Fruit fly (Drosophila melanogaster) whole organism, embryonic: ENCODE data around the gene CG31189.

Experiments used
- Abd-B ChIP-seq: fragments of 200-800 bp; sonication (Bioruptor generic); optimal IDR thresholded peaks from 2 replicates; lab custom pipeline; 2018; ENCODE audit warnings: missing biosample characterization, mild to moderate bottlenecking, missing genetic modification characterization, moderate library complexity
- Asciz ChIP-seq: fragments of 200-800 bp; sonication (Bioruptor generic); optimal IDR thresholded peaks from 2 replicates; lab custom pipeline; 2017; ENCODE audit warnings: missing biosample characterization, mild to moderate bottlenecking, missing genetic modification characterization, missing genetic modification reagents
- B-H2 ChIP-seq: fragments of 200-800 bp; sonication (Bioruptor generic); optimal IDR thresholded peaks from 2 replicates; lab custom pipeline; 2018; ENCODE audit warnings: missing biosample characterization, mild to moderate bottlenecking, missing genetic modification characterization
- BEAF-32 ChIP-seq: fragments of 200-800 bp; sonication (Bioruptor generic); optimal IDR thresholded peaks from 3 replicates; lab custom pipeline; 2017; ENCODE audit warnings: missing biosample characterization, missing genetic modification characterization, mild to moderate bottlenecking, moderate library complexity, missing genetic modification reagents
- Bteb2 ChIP-seq: fragments of 200-800 bp; sonication (Bioruptor generic); optimal IDR thresholded peaks from 2 replicates; lab custom pipeline; 2016; ENCODE audit warnings: missing biosample characterization, missing genetic modification characterization
- CG10565 ChIP-seq: fragments of 200-800 bp; sonication (Bioruptor generic); optimal IDR thresholded peaks from 3 replicates; lab custom pipeline; 2016; ENCODE audit warnings: missing biosample characterization, mild to moderate bottlenecking, missing genetic modification characterization
- CG12071 ChIP-seq: fragments of 200-800 bp; sonication (Bioruptor generic); optimal IDR thresholded peaks from 3 replicates; lab custom pipeline; 2018; ENCODE audit warnings: missing biosample characterization, mild to moderate bottlenecking, missing genetic modification characterization
- CG1233 ChIP-seq: fragments of 200-800 bp; sonication (Bioruptor generic); optimal IDR thresholded peaks from 4 replicates; lab custom pipeline; 2018; ENCODE audit warnings: missing biosample characterization, mild to moderate bottlenecking, missing genetic modification characterization
- CG12659 ChIP-seq: fragments of 200-800 bp; sonication (Bioruptor generic); optimal IDR thresholded peaks from 3 replicates; lab custom pipeline; 2017; ENCODE audit warnings: mild to moderate bottlenecking, missing biosample characterization, missing genetic modification reagents, missing genetic modification characterization
- CG13287 ChIP-seq: fragments of 200-800 bp; sonication (Bioruptor generic); IDR thresholded peaks from 2 replicates; pipeline ENCODE4 v1.3.6; 2022; ENCODE audit warnings: missing biosample characterization, missing genetic modification characterization; ENCODE audit not compliant: partially characterized antibody
- CG13296 ChIP-seq: fragments of 200-800 bp; sonication (Bioruptor generic); optimal IDR thresholded peaks from 3 replicates; lab custom pipeline; 2018; ENCODE audit warnings: missing biosample characterization, mild to moderate bottlenecking, missing genetic modification characterization
- CG13894 ChIP-seq: fragments of 200-800 bp; sonication (Bioruptor generic); optimal IDR thresholded peaks from 3 replicates; lab custom pipeline; 2018; ENCODE audit warnings: missing biosample characterization, mild to moderate bottlenecking, missing genetic modification characterization, moderate library complexity
- CG14710 ChIP-seq: fragments of 200-800 bp; sonication (Bioruptor generic); optimal IDR thresholded peaks from 3 replicates; lab custom pipeline; 2019; ENCODE audit warnings: missing biosample characterization, mild to moderate bottlenecking, missing genetic modification characterization, moderate library complexity
- CG1603 ChIP-seq: fragments of 200-800 bp; sonication (Bioruptor generic); optimal IDR thresholded peaks from 2 replicates; lab custom pipeline; 2019; ENCODE audit warnings: missing biosample characterization, mild to moderate bottlenecking, missing genetic modification characterization, moderate library complexity
- CG17359 ChIP-seq: fragments of 200-800 bp; sonication (Bioruptor generic); optimal IDR thresholded peaks from 3 replicates; lab custom pipeline; 2018; ENCODE audit warnings: missing biosample characterization, mild to moderate bottlenecking, missing genetic modification characterization, moderate library complexity
- CG2199 ChIP-seq: fragments of 200-800 bp; sonication (Bioruptor generic); IDR thresholded peaks from 3 replicates; pipeline ENCODE4 v1.3.6; 2022; ENCODE audit warnings: missing biosample characterization, missing genetic modification characterization
- CG2678 ChIP-seq: fragments of 200-800 bp; sonication (Bioruptor generic); optimal IDR thresholded peaks from 3 replicates; lab custom pipeline; 2019; ENCODE audit warnings: missing biosample characterization, mild to moderate bottlenecking, missing genetic modification characterization, moderate library complexity
- CG2712 ChIP-seq: fragments of 200-800 bp; optimal IDR thresholded peaks from 3 replicates; lab custom pipeline; 2019; ENCODE audit warnings: missing biosample characterization, mild to moderate bottlenecking, missing genetic modification characterization, moderate library complexity
- CG6791 ChIP-seq: fragments of 200-800 bp; sonication (Bioruptor generic); IDR thresholded peaks from 3 replicates; pipeline ENCODE4 v1.3.6; 2022; ENCODE audit warnings: missing biosample characterization, missing genetic modification characterization; ENCODE audit not compliant: partially characterized antibody
- CG7372 ChIP-seq: fragments of 200-800 bp; sonication (Bioruptor generic); IDR thresholded peaks from 2 replicates; pipeline ENCODE4 v1.3.6; 2022; ENCODE audit warnings: missing biosample characterization, missing genetic modification characterization
- CG7928 ChIP-seq: fragments of 200-800 bp; sonication (Bioruptor generic); optimal IDR thresholded peaks from 2 replicates; lab custom pipeline; 2017; ENCODE audit warnings: missing biosample characterization, mild to moderate bottlenecking, missing genetic modification characterization
- CG8944 ChIP-seq: fragments of 200-800 bp; sonication (Bioruptor generic); optimal IDR thresholded peaks from 3 replicates; lab custom pipeline; 2016; ENCODE audit warnings: missing biosample characterization, missing genetic modification characterization
- CG9797 ChIP-seq: fragments of 200-800 bp; sonication (Bioruptor generic); optimal IDR thresholded peaks from 3 replicates; lab custom pipeline; 2018; ENCODE audit warnings: missing biosample characterization, mild to moderate bottlenecking, missing genetic modification characterization
- CG9876 ChIP-seq: fragments of 200-800 bp; sonication (Bioruptor generic); optimal IDR thresholded peaks from 2 replicates; lab custom pipeline; 2016; ENCODE audit warnings: missing biosample characterization, missing genetic modification characterization
- CTCF ChIP-seq: fragments of 200-800 bp; sonication (Bioruptor generic); optimal IDR thresholded peaks from 2 replicates; lab custom pipeline; 2017; ENCODE audit warnings: missing biosample characterization, mild to moderate bottlenecking, missing genetic modification characterization, moderate library complexity
- D19B ChIP-seq: fragments of 200-800 bp; sonication (Bioruptor generic); optimal IDR thresholded peaks from 2 replicates; lab custom pipeline; 2017; ENCODE audit warnings: missing biosample characterization, mild to moderate bottlenecking, missing genetic modification characterization
- Dek ChIP-seq: fragments of 200-800 bp; sonication (Bioruptor generic); optimal IDR thresholded peaks from 3 replicates; lab custom pipeline; 2019; ENCODE audit warnings: missing biosample characterization, mild to moderate bottlenecking, missing genetic modification characterization, moderate library complexity
- E2f2 ChIP-seq: fragments of 200-800 bp; sonication (Bioruptor generic); IDR thresholded peaks from 2 replicates; pipeline ENCODE4 v1.3.6; 2022; ENCODE audit warnings: missing biosample characterization, missing genetic modification characterization
- Elba2 ChIP-seq: fragments of 200-800 bp; sonication (Bioruptor generic); optimal IDR thresholded peaks from 3 replicates; lab custom pipeline; 2016; ENCODE audit warnings: missing biosample characterization, missing genetic modification characterization
- Fer1 ChIP-seq: fragments of 200-800 bp; sonication (Bioruptor generic); optimal IDR thresholded peaks from 2 replicates; lab custom pipeline; 2017; ENCODE audit warnings: missing biosample characterization, mild to moderate bottlenecking, missing genetic modification characterization
- Hmx ChIP-seq: fragments of 200-800 bp; sonication (Bioruptor generic); optimal IDR thresholded peaks from 2 replicates; lab custom pipeline; 2016; ENCODE audit warnings: missing biosample characterization, missing genetic modification characterization
- Mes4 ChIP-seq: fragments of 200-800 bp; sonication (Bioruptor generic); optimal IDR thresholded peaks from 2 replicates; lab custom pipeline; 2016; ENCODE audit warnings: missing biosample characterization, missing genetic modification characterization
- NC2α ChIP-seq: fragments of 200-800 bp; sonication (Bioruptor generic); optimal IDR thresholded peaks from 2 replicates; lab custom pipeline; 2016; ENCODE audit warnings: missing biosample characterization, missing genetic modification characterization
- NC2β ChIP-seq: fragments of 200-800 bp; sonication (Bioruptor generic); optimal IDR thresholded peaks from 2 replicates; lab custom pipeline; 2016; ENCODE audit warnings: missing biosample characterization, missing genetic modification characterization
- Sry-δ ChIP-seq: fragments of 200-800 bp; sonication (Bioruptor generic); optimal IDR thresholded peaks from 2 replicates; lab custom pipeline; 2016; ENCODE audit warnings: missing biosample characterization, missing genetic modification characterization
- amos ChIP-seq: fragments of 200-800 bp; sonication (Bioruptor generic); IDR thresholded peaks from 2 replicates; pipeline ENCODE4 v1.3.6; 2022; ENCODE audit warnings: missing biosample characterization, missing genetic modification characterization; ENCODE audit not compliant: partially characterized antibody
- corto ChIP-seq: fragments of 200-800 bp; sonication (Bioruptor generic); optimal IDR thresholded peaks from 2 replicates; lab custom pipeline; 2016; ENCODE audit warnings: missing biosample characterization, mild to moderate bottlenecking, missing genetic modification characterization, moderate library complexity
- dati ChIP-seq: fragments of 200-800 bp; sonication (Bioruptor generic); IDR thresholded peaks from 2 replicates; pipeline ENCODE4 v1.3.6; 2022; ENCODE audit warnings: missing biosample characterization, missing genetic modification characterization
- ewg ChIP-seq: fragments of 200-800 bp; sonication (Bioruptor generic); optimal IDR thresholded peaks from 3 replicates; lab custom pipeline; 2017; ENCODE audit warnings: mild to moderate bottlenecking, missing biosample characterization, missing genetic modification reagents, missing genetic modification characterization
- fru ChIP-seq: fragments of >200 bp; optimal IDR thresholded peaks from 2 replicates; lab custom pipeline; 2017
- fu2 ChIP-seq: fragments of 200-800 bp; sonication (Bioruptor generic); optimal IDR thresholded peaks from 2 replicates; lab custom pipeline; 2016; ENCODE audit warnings: missing biosample characterization, missing genetic modification characterization
- grn ChIP-seq: fragments of 200-800 bp; sonication (Bioruptor generic); optimal IDR thresholded peaks from 3 replicates; lab custom pipeline; 2017; ENCODE audit warnings: missing biosample characterization, missing genetic modification characterization
- her ChIP-seq: fragments of 200-800 bp; sonication (Bioruptor generic); optimal IDR thresholded peaks from 2 replicates; lab custom pipeline; 2016; ENCODE audit warnings: missing biosample characterization, missing genetic modification characterization
- hth ChIP-seq: fragments of >200 bp; optimal IDR thresholded peaks from 2 replicates; lab custom pipeline; 2017; ENCODE audit warnings: inconsistent platforms
- insv ChIP-seq, 2 experiments: fragments of 200-800 bp; sonication (Bioruptor generic); optimal IDR thresholded peaks; 3 replicates each; lab custom pipeline; 2016 to 2018; ENCODE audit warnings: missing biosample characterization in 2 of 2, missing genetic modification characterization in 2 of 2
- lov ChIP-seq, 2 experiments: fragments of 200-800 bp in 1 of 2; fragments of >200 bp in 1 of 2; sonication (Bioruptor generic) in 1 of 2; IDR thresholded peaks in 1 of 2; optimal IDR thresholded peaks in 1 of 2; 2 replicates in 1 of 2; 3 replicates in 1 of 2; pipeline versions ENCODE4 v1.3.6 to Lab custom; 2017 to 2022; ENCODE audit warnings: missing biosample characterization in 1 of 2, missing genetic modification characterization in 1 of 2
- maf-S ChIP-seq: fragments of 200-800 bp; sonication (Bioruptor generic); optimal IDR thresholded peaks from 2 replicates; lab custom pipeline; 2016; ENCODE audit warnings: missing biosample characterization, missing genetic modification characterization
- nom ChIP-seq: fragments of 200-800 bp; sonication (Bioruptor generic); optimal IDR thresholded peaks from 2 replicates; lab custom pipeline; 2017; ENCODE audit warnings: missing biosample characterization, missing genetic modification characterization, mild to moderate bottlenecking, moderate library complexity, missing genetic modification reagents
- p53 ChIP-seq: fragments of 200-800 bp; sonication (Bioruptor generic); optimal IDR thresholded peaks from 2 replicates; lab custom pipeline; 2016; ENCODE audit warnings: missing biosample characterization, missing genetic modification characterization
- scrt ChIP-seq: fragments of 200-800 bp; sonication (Bioruptor generic); optimal IDR thresholded peaks from 2 replicates; lab custom pipeline; 2018; ENCODE audit warnings: missing biosample characterization, mild to moderate bottlenecking, missing genetic modification characterization, moderate library complexity
- toy ChIP-seq: fragments of 200-800 bp; sonication (Bioruptor generic); IDR thresholded peaks from 2 replicates; pipeline ENCODE4 v1.3.6; 2022; ENCODE audit warnings: missing biosample characterization, missing genetic modification characterization

CG31189 gene

DNA sequence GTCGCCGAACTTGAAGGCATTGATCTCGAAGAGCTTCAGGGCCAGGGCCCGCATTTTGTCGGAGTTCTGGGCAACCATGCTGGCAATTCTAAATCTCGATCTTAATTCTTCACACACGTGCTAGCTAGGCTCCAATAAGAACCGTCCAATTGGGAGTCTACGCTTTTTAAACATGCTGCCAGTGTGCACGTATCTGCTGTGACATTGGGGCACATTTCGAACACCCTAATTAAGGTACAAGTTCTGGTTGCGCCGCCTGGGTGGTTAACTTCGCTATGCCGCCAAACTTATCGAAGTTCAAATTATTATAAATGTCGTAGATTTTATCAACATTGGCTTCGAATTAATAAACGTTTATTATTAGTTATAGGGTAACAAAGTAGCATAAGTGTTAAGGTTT is 27.5 kb upstream of the CG31189 start, which contains the start of gene r-l (continued):
- TF ChIP-seq CG13894 (tag; lab: Kevin White, UChicago), result peak; percentile 65
- TF ChIP-seq Mes4 (GFP tag; lab: Kevin White, UChicago), result no peak
- no peak for TF ChIP-seq Hmx (GFP tag; lab: Kevin White, UChicago)
- TF ChIP-seq toy (GFP tag; lab: Robert Waterston, UW), result no peak
- peak; percentile 43 for TF ChIP-seq grn (GFP tag; lab: Kevin White, UChicago)
- peak; percentile 71 for TF ChIP-seq CG14710 (tag; lab: Kevin White, UChicago)
- no peak for TF ChIP-seq CG7372
- TF ChIP-seq dati (GFP tag; lab: Robert Waterston, UW), result no peak
- TF ChIP-seq her (GFP tag; lab: Kevin White, UChicago), result no peak
- TF ChIP-seq Bteb2 (GFP tag; lab: Kevin White, UChicago), result no peak
- TF ChIP-seq CG2712 (tag; lab: Kevin White, UChicago), result peak; percentile 39
- peak; percentile 58 for TF ChIP-seq CTCF (GFP tag; lab: Kevin White, UChicago)
- TF ChIP-seq CG9876, result no peak
- TF ChIP-seq maf-S (GFP tag; lab: Kevin White, UChicago), result peak; percentile 18
- no peak for TF ChIP-seq D19B
- no peak for TF ChIP-seq CG13296
- TF ChIP-seq CG1233 (GFP tag; lab: Kevin White, UChicago), result no peak
- TF ChIP-seq CG2678 (tag; lab: Kevin White, UChicago), result no peak
- TF ChIP-seq fru, result no peak
- TF ChIP-seq CG9797 (GFP tag; lab: Kevin White, UChicago), result peak; percentile 93
- peak; percentile 18 for TF ChIP-seq NC2β (GFP tag; lab: Kevin White, UChicago)
- peak; percentile 54 for TF ChIP-seq BEAF-32 (GFP tag; lab: Kevin White, UChicago)
- TF ChIP-seq insv (GFP tag; optimal IDR thresholded peaks at IDR 0.05; lab: Kevin White, UChicago), result peak; percentile 96 to 99
- peak; percentile 56 for TF ChIP-seq CG12659
- no peak for TF ChIP-seq Asciz
- no peak for TF ChIP-seq hth (lab: Kevin White, UChicago)
- peak; percentile 27 for TF ChIP-seq Fer1 (GFP tag; lab: Kevin White, UChicago)
- TF ChIP-seq scrt (GFP tag; lab: Kevin White, UChicago), result no peak
- peak; percentile 49 for TF ChIP-seq Dek (tag; lab: Kevin White, UChicago)
- TF ChIP-seq CG1603 (tag; lab: Kevin White, UChicago), result peak; percentile 83
- peak; percentile 44 for TF ChIP-seq p53 (GFP tag; lab: Kevin White, UChicago)
- peak; percentile 39 for TF ChIP-seq Abd-B (GFP tag; lab: Kevin White, UChicago)
- TF ChIP-seq Elba2, result peak; percentile 98
- TF ChIP-seq E2f2, result peak; percentile 100
- no peak for TF ChIP-seq lov (optimal IDR thresholded peaks at IDR 0.05; lab: Kevin White, UChicago)
- no peak for TF ChIP-seq lov (GFP tag; IDR thresholded peaks at IDR 0.05; lab: Robert Waterston, UW)
- TF ChIP-seq NC2α (GFP tag; lab: Kevin White, UChicago), result no peak
- peak; percentile 43; the same call in 2 of the 3 replicates for TF ChIP-seq CG6791 (GFP tag; lab: Robert Waterston, UW)
- TF ChIP-seq CG17359 (tag; lab: Kevin White, UChicago), result no peak
- no peak for TF ChIP-seq nom
- TF ChIP-seq CG7928 (GFP tag; lab: Kevin White, UChicago), result peak; percentile 21
- TF ChIP-seq Sry-δ (GFP tag; lab: Kevin White, UChicago), result peak; percentile 67
- TF ChIP-seq corto, result no peak
- no peak for TF ChIP-seq CG10565 (GFP tag; lab: Kevin White, UChicago)
- no peak for TF ChIP-seq fu2 (GFP tag; lab: Kevin White, UChicago)
- peak; percentile 55; the same call in 1 of the 2 replicates for TF ChIP-seq amos (GFP tag; lab: Robert Waterston, UW)
- no peak for TF ChIP-seq CG2199 (GFP tag; lab: Robert Waterston, UW)
- peak; percentile 17 for TF ChIP-seq B-H2 (GFP tag; lab: Kevin White, UChicago)
- no peak for TF ChIP-seq CG12071 (GFP tag; lab: Kevin White, UChicago)
- peak; percentile 6 for TF ChIP-seq ewg
- TF ChIP-seq CG13287 (GFP tag; lab: Robert Waterston, UW), result peak; percentile 64; the same call in 1 of the 2 replicates
- TF ChIP-seq CG8944 (GFP tag; lab: Kevin White, UChicago), result peak; percentile 8
